Worm (Caenorhabditis elegans) whole organism, L3 larva: ENCODE measurements around the gene tmem-138.

Source experiments
- ceh-16 ChIP-seq: sonication (generic microtip); optimal IDR thresholded peaks from 2 replicates; lab custom pipeline; 2017; ENCODE audit warnings: missing biosample characterization, missing genetic modification characterization
- fkh-10 ChIP-seq: sonication (generic microtip); optimal IDR thresholded peaks from 2 replicates; lab custom pipeline; 2017; ENCODE audit warnings: missing biosample characterization, missing genetic modification reagents, missing genetic modification characterization
- nfya-1 ChIP-seq: sonication (generic microtip); optimal IDR thresholded peaks from 2 replicates; lab custom pipeline; 2017; ENCODE audit warnings: missing genetic modification characterization, mild to moderate bottlenecking, missing compliant biosample characterization, antibody characterized with exemption, moderate library complexity; ENCODE audit not compliant: insufficient read depth
- nhr-11 ChIP-seq: fragments of 150-350 bp; optimal IDR thresholded peaks from 2 replicates; lab custom pipeline; 2014; ENCODE audit warnings: missing biosample characterization, missing genetic modification characterization
- tbx-2 ChIP-seq: sonication (generic microtip); optimal IDR thresholded peaks from 2 replicates; lab custom pipeline; 2016; ENCODE audit warnings: mild to moderate bottlenecking, missing genetic modification characterization, missing compliant biosample characterization

- TF ChIP-seq tbx-2 (tag; lab: Kevin White, UChicago) (no peak), nfya-1 (tag; lab: Kevin White, UChicago) (no peak), nhr-11 (tag; lab: Kevin White, UChicago) (no peak), ceh-16 (tag; lab: Kevin White, UChicago) (no peak), fkh-10 (GFP tag; lab: Kevin White, UChicago) (peak; percentile 37)
These were observed 4.3 kb upstream of the tmem-138 start for ce11 chrII:8152711-8153325.
